Worm (Caenorhabditis elegans) whole organism, L1 larva: ENCODE results near the gene srx-137.

Source experiments
- ama-1 ChIP-seq: fragments of 150-350 bp; optimal IDR thresholded peaks from 2 replicates; lab custom pipeline; 2014
- dpl-1 ChIP-seq, 3 experiments: fragments of 150-350 bp in 2 of 3; sonication (generic microtip) in 1 of 3; optimal IDR thresholded peaks; 2 replicates each; lab custom pipeline; 2014 to 2017; ENCODE audit warnings: missing biosample characterization in 3 of 3, missing genetic modification characterization in 3 of 3, missing genetic modification reagents in 3 of 3
- elt-3 ChIP-seq, 6 experiments: fragments of 150-350 bp in 1 of 6; sonication (generic microtip); optimal IDR thresholded peaks; 2 replicates each; lab custom pipeline; 2017 to 2018; ENCODE audit warnings: missing biosample characterization in 6 of 6, missing genetic modification characterization in 6 of 6, inconsistent platforms in 1 of 6
- fkh-10 ChIP-seq: sonication (generic microtip); optimal IDR thresholded peaks from 2 replicates; lab custom pipeline; 2017; ENCODE audit warnings: missing biosample characterization, missing genetic modification reagents, missing genetic modification characterization
- nhr-237 ChIP-seq: fragments of 150-350 bp; optimal IDR thresholded peaks from 2 replicates; lab custom pipeline; 2014; ENCODE audit warnings: missing biosample characterization, missing genetic modification characterization
- ztf-11 ChIP-seq, 2 experiments: sonication (generic microtip); optimal IDR thresholded peaks; 2 replicates each; lab custom pipeline; 2016 to 2017; ENCODE audit warnings: missing genetic modification characterization in 2 of 2, missing biosample characterization in 1 of 2, missing compliant biosample characterization in 1 of 2

ce11 chrV:13891489-13891888 lies 28.9 kb downstream of the srx-137 start:
- TF ChIP-seq nhr-237 (tag; lab: Kevin White, UChicago) (no peak), dpl-1 (GFP tag; optimal IDR thresholded peaks at IDR 0.05; lab: Kevin White, UChicago) (no peak), elt-3 (tag; optimal IDR thresholded peaks at IDR 0.05; lab: Kevin White, UChicago) (no peak), ztf-11 (tag; optimal IDR thresholded peaks at IDR 0.05; lab: Kevin White, UChicago) (no peak), ama-1 (lab: Kevin White, UChicago) (no peak), fkh-10 (GFP tag; lab: Kevin White, UChicago) (no peak)
